Fruit fly (Drosophila melanogaster) whole organism, prepupa: ENCODE results near the gene CG11560.

Source experiments
- Blimp-1 ChIP-seq: fragments of 200-800 bp; sonication (Bioruptor generic); optimal IDR thresholded peaks from 3 replicates; lab custom pipeline; 2017; ENCODE audit warnings: missing biosample characterization, missing genetic modification characterization, mild to moderate bottlenecking, moderate library complexity, missing genetic modification reagents
- CG10631 ChIP-seq: fragments of 200-800 bp; sonication (Bioruptor generic); optimal IDR thresholded peaks from 2 replicates; lab custom pipeline; 2016; ENCODE audit warnings: missing biosample characterization, missing genetic modification characterization
- CG10669 ChIP-seq: fragments of 200-800 bp; sonication (Bioruptor generic); optimal IDR thresholded peaks from 3 replicates; lab custom pipeline; 2018; ENCODE audit warnings: missing biosample characterization, mild to moderate bottlenecking, missing genetic modification characterization, moderate library complexity
- CG11294 ChIP-seq: fragments of 200-800 bp; sonication (Bioruptor generic); IDR thresholded peaks from 2 replicates; pipeline ENCODE4 v1.3.6; 2022; ENCODE audit warnings: missing biosample characterization, missing genetic modification characterization
- CG11762 ChIP-seq: fragments of 200-800 bp; sonication (Bioruptor generic); optimal IDR thresholded peaks from 3 replicates; lab custom pipeline; 2016; ENCODE audit warnings: missing biosample characterization, missing genetic modification characterization; ENCODE audit not compliant: insufficient read depth
- CG11902 ChIP-seq: fragments of 200-800 bp; sonication (Bioruptor generic); optimal IDR thresholded peaks from 3 replicates; lab custom pipeline; 2016; ENCODE audit warnings: missing biosample characterization, missing genetic modification characterization
- CG1621 ChIP-seq: fragments of 200-800 bp; sonication (Bioruptor generic); optimal IDR thresholded peaks from 3 replicates; lab custom pipeline; 2018; ENCODE audit warnings: missing biosample characterization, mild to moderate bottlenecking, missing genetic modification characterization
- CG16779 ChIP-seq: fragments of 200-800 bp; sonication (Bioruptor generic); optimal IDR thresholded peaks from 3 replicates; lab custom pipeline; 2017; ENCODE audit warnings: missing biosample characterization, mild to moderate bottlenecking, missing genetic modification characterization
- CG31627 ChIP-seq: fragments of 200-800 bp; sonication (Bioruptor generic); optimal IDR thresholded peaks from 3 replicates; lab custom pipeline; 2016; ENCODE audit warnings: missing biosample characterization, missing genetic modification characterization
- CG34406 ChIP-seq: fragments of 200-800 bp; sonication (Bioruptor generic); optimal IDR thresholded peaks from 3 replicates; lab custom pipeline; 2016; ENCODE audit warnings: missing biosample characterization, missing genetic modification characterization
- CG3919 ChIP-seq: fragments of 200-800 bp; sonication (Bioruptor generic); optimal IDR thresholded peaks from 3 replicates; lab custom pipeline; 2016; ENCODE audit warnings: missing biosample characterization, missing genetic modification characterization
- CG4318 ChIP-seq: fragments of 200-800 bp; sonication (Bioruptor generic); optimal IDR thresholded peaks from 3 replicates; lab custom pipeline; 2017; ENCODE audit warnings: missing biosample characterization, mild to moderate bottlenecking, missing genetic modification characterization
- CG6276 ChIP-seq: fragments of 200-800 bp; sonication (Bioruptor generic); optimal IDR thresholded peaks from 2 replicates; lab custom pipeline; 2017; ENCODE audit warnings: missing biosample characterization, mild to moderate bottlenecking, missing genetic modification characterization
- CG6792 ChIP-seq: fragments of 200-800 bp; sonication (Bioruptor generic); optimal IDR thresholded peaks from 3 replicates; lab custom pipeline; 2016; ENCODE audit warnings: missing biosample characterization, missing genetic modification characterization
- CG6808 ChIP-seq: fragments of 200-800 bp; sonication (Bioruptor generic); optimal IDR thresholded peaks from 3 replicates; lab custom pipeline; 2017; ENCODE audit warnings: missing biosample characterization, missing genetic modification characterization, mild to moderate bottlenecking, moderate library complexity, missing genetic modification reagents
- CG8119 ChIP-seq: fragments of 200-800 bp; sonication (Bioruptor generic); IDR thresholded peaks from 3 replicates; pipeline ENCODE4 v1.3.6; 2022; ENCODE audit warnings: missing biosample characterization, missing genetic modification characterization
- CG8632 ChIP-seq: fragments of 200-800 bp; sonication (Bioruptor generic); optimal IDR thresholded peaks from 3 replicates; lab custom pipeline; 2016; ENCODE audit warnings: missing biosample characterization, missing genetic modification characterization
- CG9139 ChIP-seq: fragments of 200-800 bp; sonication (Bioruptor generic); optimal IDR thresholded peaks from 3 replicates; lab custom pipeline; 2017; ENCODE audit warnings: missing biosample characterization, mild to moderate bottlenecking, missing genetic modification characterization
- Eip75B ChIP-seq: fragments of 200-800 bp; sonication (Bioruptor generic); optimal IDR thresholded peaks from 3 replicates; lab custom pipeline; 2016; ENCODE audit warnings: missing biosample characterization, missing genetic modification characterization
- Eip78C ChIP-seq: fragments of 200-800 bp; sonication (Bioruptor generic); peaks from one replicate; lab custom pipeline; 2016; ENCODE audit warnings: missing biosample characterization, missing genetic modification characterization
- Eip93F ChIP-seq: fragments of 200-800 bp; sonication (Bioruptor generic); optimal IDR thresholded peaks from 2 replicates; lab custom pipeline; 2016; ENCODE audit warnings: missing biosample characterization, mild to moderate bottlenecking, missing genetic modification characterization
- Ets21C ChIP-seq: fragments of 200-800 bp; sonication (Bioruptor generic); optimal IDR thresholded peaks from 3 replicates; lab custom pipeline; 2016; ENCODE audit warnings: missing biosample characterization, missing genetic modification characterization
- Ets96B ChIP-seq: fragments of 200-800 bp; optimal IDR thresholded peaks from 2 replicates; lab custom pipeline; 2019; ENCODE audit warnings: missing biosample characterization, mild to moderate bottlenecking, missing genetic modification characterization, moderate library complexity
- Hr38 ChIP-seq: sonication (Bioruptor generic); optimal IDR thresholded peaks from 2 replicates; lab custom pipeline; 2016; ENCODE audit warnings: missing biosample characterization, missing genetic modification characterization
- Hr39 ChIP-seq: fragments of 200-800 bp; sonication (Bioruptor generic); optimal IDR thresholded peaks from 2 replicates; lab custom pipeline; 2016; ENCODE audit warnings: missing biosample characterization, missing genetic modification characterization
- Hr4 ChIP-seq: fragments of 200-800 bp; sonication (Bioruptor generic); optimal IDR thresholded peaks from 3 replicates; lab custom pipeline; 2016; ENCODE audit warnings: missing biosample characterization, missing genetic modification characterization
- Smox ChIP-seq: fragments of 200-800 bp; sonication (Bioruptor generic); optimal IDR thresholded peaks from 3 replicates; lab custom pipeline; 2016; ENCODE audit warnings: missing biosample characterization, missing genetic modification characterization
- Sox14 ChIP-seq: fragments of 200-800 bp; sonication (Bioruptor generic); optimal IDR thresholded peaks from 3 replicates; lab custom pipeline; 2016; ENCODE audit warnings: missing biosample characterization, missing genetic modification characterization
- Sox15 ChIP-seq: fragments of 200-800 bp; sonication (Bioruptor generic); optimal IDR thresholded peaks from 3 replicates; lab custom pipeline; 2016; ENCODE audit warnings: missing biosample characterization, missing genetic modification characterization
- achi ChIP-seq: fragments of 200-800 bp; sonication (Bioruptor generic); optimal IDR thresholded peaks from 3 replicates; lab custom pipeline; 2016; ENCODE audit warnings: missing biosample characterization, missing genetic modification characterization
- cyc ChIP-seq: fragments of 200-800 bp; sonication (Bioruptor generic); optimal IDR thresholded peaks from 3 replicates; lab custom pipeline; 2016; ENCODE audit warnings: missing biosample characterization, missing genetic modification characterization
- dsx ChIP-seq: fragments of 200-800 bp; optimal IDR thresholded peaks from 3 replicates; lab custom pipeline; 2019; ENCODE audit warnings: missing biosample characterization, mild to moderate bottlenecking, missing genetic modification characterization, moderate library complexity; ENCODE audit not compliant: poor library complexity, severe bottlenecking
- eg ChIP-seq: fragments of 200-800 bp; sonication (Bioruptor generic); IDR thresholded peaks from 3 replicates; pipeline ENCODE4 v1.3.6; 2022; ENCODE audit warnings: missing biosample characterization, missing genetic modification characterization
- esn ChIP-seq: fragments of 200-800 bp; sonication (Bioruptor generic); optimal IDR thresholded peaks from 2 replicates; lab custom pipeline; 2016; ENCODE audit warnings: missing biosample characterization, mild to moderate bottlenecking, missing genetic modification characterization, moderate library complexity
- fd85E ChIP-seq: fragments of 200-800 bp; sonication (Bioruptor generic); optimal IDR thresholded peaks from 3 replicates; lab custom pipeline; 2016; ENCODE audit warnings: missing biosample characterization, missing genetic modification characterization
- fkh ChIP-seq: fragments of 200-800 bp; sonication (Bioruptor generic); optimal IDR thresholded peaks from 3 replicates; lab custom pipeline; 2017; ENCODE audit warnings: missing biosample characterization, mild to moderate bottlenecking, missing genetic modification characterization, moderate library complexity
- net ChIP-seq: fragments of 200-800 bp; sonication (Bioruptor generic); optimal IDR thresholded peaks from 3 replicates; lab custom pipeline; 2016; ENCODE audit warnings: missing biosample characterization, missing genetic modification characterization
- pdm3 ChIP-seq: fragments of 200-800 bp; sonication (Bioruptor generic); optimal IDR thresholded peaks from 3 replicates; lab custom pipeline; 2016; ENCODE audit warnings: missing biosample characterization, missing genetic modification characterization
- salr ChIP-seq, 2 experiments: fragments of 200-800 bp; sonication (Bioruptor generic); optimal IDR thresholded peaks; 3 replicates each; lab custom pipeline; 2016 to 2018; ENCODE audit warnings: missing biosample characterization in 2 of 2, missing genetic modification characterization in 2 of 2, mild to moderate bottlenecking in 1 of 2
- ss ChIP-seq, 2 experiments: fragments of 200-800 bp; sonication (Bioruptor generic); optimal IDR thresholded peaks; 2 replicates in 1 of 2; 3 replicates in 1 of 2; lab custom pipeline; 2017 to 2018; ENCODE audit warnings: mild to moderate bottlenecking in 2 of 2, missing biosample characterization in 2 of 2, missing genetic modification characterization in 2 of 2, moderate library complexity in 1 of 2
- svp ChIP-seq: fragments of 200-800 bp; sonication (Bioruptor generic); peaks from one replicate; lab custom pipeline; 2016; ENCODE audit warnings: missing biosample characterization, missing genetic modification characterization
- topi ChIP-seq: fragments of 200-800 bp; sonication (Bioruptor generic); optimal IDR thresholded peaks from 3 replicates; lab custom pipeline; 2016; ENCODE audit warnings: missing biosample characterization, missing genetic modification characterization
- vri ChIP-seq: fragments of 200-800 bp; sonication (Bioruptor generic); optimal IDR thresholded peaks from 3 replicates; lab custom pipeline; 2016; ENCODE audit warnings: missing biosample characterization, mild to moderate bottlenecking, missing genetic modification characterization

CG11560 gene

DNA sequence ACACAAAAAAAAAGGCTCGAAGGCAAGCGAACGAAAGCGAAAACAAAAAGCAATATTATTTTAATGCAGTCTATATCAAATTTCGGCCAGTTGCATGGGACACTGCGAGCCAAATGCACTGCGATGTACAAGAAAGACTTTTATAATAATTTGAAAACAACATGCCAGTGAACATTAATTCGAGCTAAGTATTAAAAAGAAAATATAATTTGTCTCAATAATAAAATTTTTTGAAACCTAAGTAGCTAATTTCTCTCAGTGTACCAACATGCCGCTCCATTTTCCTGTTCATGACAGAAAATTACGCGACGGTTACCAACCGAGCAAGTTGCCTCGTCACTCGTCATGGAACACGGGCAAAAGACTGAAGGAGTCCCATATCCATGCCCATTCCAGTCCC lies 42.5 kb upstream of the CG11560 start (continued):
- TF ChIP-seq CG10631 (GFP tag; lab: Kevin White, UChicago) (peak; percentile 74), CG3919 (GFP tag; lab: Kevin White, UChicago) (peak; percentile 89), CG4318 (GFP tag; lab: Kevin White, UChicago) (peak; percentile 59), CG1621 (peak; percentile 68), CG6808 (peak; percentile 80), achi (GFP tag; lab: Kevin White, UChicago) (peak; percentile 82), CG6792 (GFP tag; lab: Kevin White, UChicago) (peak; percentile 71), CG16779 (tag; lab: Kevin White, UChicago) (peak; percentile 53), Sox15 (GFP tag; lab: Kevin White, UChicago) (peak; percentile 54), Sox14 (GFP tag; lab: Kevin White, UChicago) (peak; percentile 83), CG34406 (peak; percentile 78)
- TF ChIP-seq, all 60 proteins: peak for 58

DNA sequence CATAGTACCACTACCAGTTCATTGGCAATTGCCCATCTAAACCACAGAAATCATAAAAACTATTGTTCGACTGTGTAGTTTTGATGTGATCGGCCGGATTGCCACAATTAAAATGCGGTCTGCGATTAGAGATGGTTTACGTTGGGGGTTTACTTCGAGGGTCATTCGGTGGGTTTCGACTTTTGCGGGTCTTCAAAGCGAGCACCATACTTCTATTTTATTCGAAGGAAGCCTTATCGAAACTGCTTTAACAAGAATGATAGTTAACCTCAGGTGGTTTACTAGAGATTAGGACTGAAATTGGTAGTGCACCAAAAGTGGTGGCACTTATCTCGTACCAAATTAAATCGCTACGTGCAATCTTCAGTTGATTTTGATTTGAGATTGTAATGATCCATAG lies 41.9 kb upstream of the CG11560 start:
- TF ChIP-seq CG8119 (no peak), CG10669 (GFP tag; lab: Kevin White, UChicago) (no peak)

DNA sequence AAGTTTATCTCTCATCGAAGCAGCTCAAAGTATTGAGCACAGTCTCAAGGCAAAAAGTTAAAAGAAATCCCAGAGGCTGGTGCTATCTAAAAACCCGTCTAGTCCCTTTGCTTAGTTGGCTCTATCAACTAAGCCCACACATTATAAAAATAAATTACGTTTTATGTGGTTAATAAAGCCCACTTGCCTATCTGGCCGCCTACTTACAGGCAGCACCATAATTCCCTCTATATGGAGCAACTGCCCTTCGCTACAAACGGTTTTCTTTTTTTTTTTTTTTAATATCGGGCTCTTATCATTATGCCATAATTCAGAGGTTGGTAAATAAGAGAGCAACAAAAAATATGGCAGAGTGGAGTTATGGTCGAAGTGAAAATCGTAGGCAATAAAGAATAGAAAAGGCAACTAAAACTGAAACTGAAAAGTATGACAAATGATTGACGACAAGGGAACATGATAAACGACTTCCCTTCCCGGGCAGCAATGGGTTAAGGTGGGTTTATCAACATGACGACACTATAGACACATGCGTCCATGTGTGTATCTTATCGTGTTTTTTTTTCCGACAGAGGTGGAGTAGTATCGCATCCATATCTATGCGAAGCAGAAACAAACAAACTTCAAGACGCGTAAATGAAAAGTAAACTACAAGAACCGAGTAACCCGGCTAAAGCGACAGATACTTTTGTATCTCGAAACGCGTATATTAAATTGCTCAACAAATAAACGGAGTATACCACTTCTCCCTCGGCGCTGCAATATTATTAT lies 41.1 kb upstream of the CG11560 start:
- TF ChIP-seq Eip78C (GFP tag; lab: Kevin White, UChicago) (peak; percentile 69), fkh (GFP tag; lab: Kevin White, UChicago) (peak; percentile 91), CG11294 (GFP tag; lab: Robert Waterston, UW) (no peak), Eip75B (GFP tag; lab: Kevin White, UChicago) (no peak), CG9139 (peak; percentile 25), svp (GFP tag; lab: Kevin White, UChicago) (peak; percentile 38), CG6808 (peak; percentile 28), ss (GFP tag; optimal IDR thresholded peaks at IDR 0.05; lab: Kevin White, UChicago) (peak; percentile 28 to 54)

DNA sequence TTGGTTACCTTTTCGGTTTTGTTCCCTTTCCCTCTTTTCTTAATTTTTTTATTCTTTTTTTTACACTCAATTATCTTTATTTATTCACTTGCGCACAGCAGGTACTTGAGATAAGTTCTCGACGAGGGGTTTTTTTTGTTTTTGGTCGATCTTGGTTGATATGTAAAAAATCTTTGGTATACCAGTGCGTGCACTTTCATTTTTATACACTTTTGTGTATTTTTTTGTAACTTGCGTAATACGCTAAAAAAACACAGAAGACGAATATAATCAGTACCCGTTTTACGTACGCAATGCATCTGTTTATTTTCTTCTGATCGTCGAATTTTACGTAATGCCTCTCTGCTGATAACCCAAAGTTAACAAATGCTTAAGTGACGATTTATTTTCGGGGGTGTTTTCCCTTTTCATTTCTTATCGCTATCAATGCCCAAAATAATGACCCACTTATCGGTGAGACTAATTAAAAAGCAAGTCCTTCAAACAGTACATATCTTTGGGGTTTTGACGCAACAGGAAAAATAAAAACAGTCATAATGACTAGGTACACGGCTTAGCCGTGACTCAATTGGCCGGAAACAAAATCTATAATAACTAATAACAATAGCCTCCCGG lies 40.4 kb upstream of the CG11560 start:
- no peak for TF ChIP-seq CG9139
- no peak for TF ChIP-seq Hr4 (GFP tag; lab: Kevin White, UChicago)
- TF ChIP-seq fd85E (GFP tag; lab: Kevin White, UChicago) = no peak
- TF ChIP-seq CG4318 (GFP tag; lab: Kevin White, UChicago) = no peak
- TF ChIP-seq vri (GFP tag; lab: Kevin White, UChicago) = peak; percentile 95
- no peak for TF ChIP-seq pdm3 (GFP tag; lab: Kevin White, UChicago)
- no peak for TF ChIP-seq Ets96B (tag; lab: Kevin White, UChicago)
- TF ChIP-seq CG10669 (GFP tag; lab: Kevin White, UChicago) = no peak
- no peak for TF ChIP-seq CG6276 (GFP tag; lab: Kevin White, UChicago)
- TF ChIP-seq CG11902 (GFP tag; lab: Kevin White, UChicago) = no peak
- no peak for TF ChIP-seq fkh (GFP tag; lab: Kevin White, UChicago)
- no peak for TF ChIP-seq CG8119
- TF ChIP-seq Sox15 (GFP tag; lab: Kevin White, UChicago) = no peak
- TF ChIP-seq esn (GFP tag; lab: Kevin White, UChicago) = no peak
- TF ChIP-seq eg = no peak
- TF ChIP-seq CG11294 (GFP tag; lab: Robert Waterston, UW) = no peak
- no peak for TF ChIP-seq Smox (GFP tag; lab: Kevin White, UChicago)
- TF ChIP-seq Blimp-1 = peak; percentile 70
- no peak for TF ChIP-seq Hr39
- TF ChIP-seq CG6808 = no peak
- no peak for TF ChIP-seq Ets21C
- TF ChIP-seq CG16779 (tag; lab: Kevin White, UChicago) = no peak
- TF ChIP-seq Eip75B (GFP tag; lab: Kevin White, UChicago) = no peak
- TF ChIP-seq cyc (GFP tag; lab: Kevin White, UChicago) = no peak
- no peak for TF ChIP-seq topi
- TF ChIP-seq net (GFP tag; lab: Kevin White, UChicago) = no peak
- TF ChIP-seq Eip93F (GFP tag; lab: Kevin White, UChicago) = no peak
- no peak for TF ChIP-seq Hr38
- TF ChIP-seq CG11762 (GFP tag; lab: Kevin White, UChicago) = no peak
- TF ChIP-seq CG8632 = no peak
- TF ChIP-seq dsx (GFP tag; lab: Kevin White, UChicago) = no peak
- no peak for TF ChIP-seq salr (GFP tag; optimal IDR thresholded peaks at IDR 0.05; lab: Kevin White, UChicago)
- no peak for TF ChIP-seq CG31627 (GFP tag; lab: Kevin White, UChicago)
